Worm (Caenorhabditis elegans) whole organism, dauer: Measurements from ENCODE around the gene aex-4.

Experiments used
- unc-62 ChIP-seq: sonication (generic microtip); optimal IDR thresholded peaks from 2 replicates; lab custom pipeline; 2017; ENCODE audit warnings: missing biosample characterization, missing genetic modification reagents, missing genetic modification characterization

The aex-4 gene

ce11 chrX:3772405-3772804 lies 43.3 kb downstream of the aex-4 start, which contains the start of gene F47B7.2:
Gene F47B7.2, plus strand, starts transcription at chrX:3772762.
- TF ChIP-seq unc-62 (GFP tag; lab: Kevin White, UChicago), result no peak

DNA sequence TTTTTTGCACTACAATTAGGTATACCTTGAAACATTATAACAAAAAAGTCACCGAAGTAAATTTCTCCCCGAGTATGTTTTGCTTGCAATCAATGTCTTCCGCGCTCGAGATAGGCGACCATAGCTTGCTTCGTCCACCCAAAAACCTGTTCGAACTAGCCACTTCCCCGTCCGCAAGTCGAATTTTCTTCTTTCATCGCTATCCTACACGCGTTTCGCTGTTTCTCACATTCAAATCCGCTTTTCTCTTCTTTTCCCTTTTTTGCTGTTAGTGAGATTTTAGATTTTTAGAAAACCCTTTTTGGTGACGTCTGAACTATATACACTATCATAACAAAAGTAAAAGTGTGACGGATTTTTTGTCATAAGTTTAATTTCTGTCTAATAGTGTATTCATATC lies 44.2 kb downstream of the aex-4 start:
- no peak for TF ChIP-seq unc-62 (GFP tag; lab: Kevin White, UChicago)

DNA sequence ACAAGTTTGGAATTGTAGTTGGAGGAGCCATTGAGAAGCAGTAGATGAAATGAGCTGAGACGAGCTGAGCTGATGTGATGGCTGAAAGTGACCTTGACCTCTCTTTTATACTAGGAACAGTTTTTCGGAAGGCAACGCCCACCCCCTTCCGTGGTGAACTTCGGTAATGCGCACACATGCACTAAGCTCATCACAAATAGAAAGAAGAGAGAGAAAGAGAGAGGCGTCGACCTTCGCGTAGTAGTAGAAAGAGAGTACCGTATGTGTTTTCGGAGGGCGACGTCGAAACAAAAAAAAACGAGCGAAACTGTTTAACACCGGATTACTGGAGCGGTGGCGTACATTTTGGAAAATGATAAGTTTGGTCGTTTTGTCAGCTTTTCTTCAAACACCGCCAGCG lies 52.0 kb downstream of the aex-4 start, which contains the start of gene marg-1:
Gene marg-1 (minus strand): TSS at position 101 of the 400 bp plus-strand sequence.
- no peak for TF ChIP-seq unc-62 (GFP tag; lab: Kevin White, UChicago)
